Worm (Caenorhabditis elegans) whole organism, L4 larva: ENCODE results near the gene R11D1.1.
A peak's percentile ranks its signal among the peaks of the same experiment; 100 is the strongest.

ENCODE experiments used
- F10B5.3 ChIP-seq: sonication (generic microtip); optimal IDR thresholded peaks from 2 replicates; lab custom pipeline; 2016; ENCODE audit warnings: mild to moderate bottlenecking, missing genetic modification characterization, missing compliant biosample characterization
- F26F4.8 ChIP-seq: fragments of 200-800 bp; sonication (Bioruptor generic); conservative IDR thresholded peaks from 2 replicates; pipeline ENCODE4 v1.3.6; 2022; ENCODE audit warnings: missing genetic modification characterization, missing compliant biosample characterization
- F44E2.7 ChIP-seq: fragments of 200-800 bp; sonication (Bioruptor generic); IDR thresholded peaks from 2 replicates; pipeline ENCODE4 v2.1.2; 2022; ENCODE audit warnings: missing genetic modification characterization, missing compliant biosample characterization
- F49E8.2 ChIP-seq: sonication (generic microtip); optimal IDR thresholded peaks from 2 replicates; lab custom pipeline; 2016; ENCODE audit warnings: missing compliant biosample characterization, mild to moderate bottlenecking, missing genetic modification characterization, borderline replicate concordance
- Y105C5A.15 ChIP-seq: fragments of 200-800 bp; sonication (Bioruptor generic); IDR thresholded peaks from 2 replicates; pipeline ENCODE4 v1.3.6; 2022; ENCODE audit warnings: missing genetic modification characterization, missing compliant biosample characterization
- ZK337.2 ChIP-seq: fragments of 200-800 bp; sonication (Bioruptor generic); IDR thresholded peaks from 2 replicates; pipeline ENCODE4 v1.3.6; 2022; ENCODE audit warnings: missing genetic modification reagents, missing genetic modification characterization, missing compliant biosample characterization
- ZK546.5 ChIP-seq, 2 experiments: sonication (generic microtip); optimal IDR thresholded peaks; 2 replicates each; lab custom pipeline; 2017; ENCODE audit warnings: missing biosample characterization in 2 of 2, missing genetic modification characterization in 2 of 2
- ceh-20 ChIP-seq: fragments of 200-800 bp; sonication (Bioruptor generic); IDR thresholded peaks from 2 replicates; pipeline ENCODE4 v1.3.6; 2022; ENCODE audit warnings: missing genetic modification reagents, missing genetic modification characterization, missing compliant biosample characterization
- ceh-82 ChIP-seq: sonication (generic microtip); optimal IDR thresholded peaks from 2 replicates; lab custom pipeline; 2017; ENCODE audit warnings: missing biosample characterization, missing genetic modification characterization
- ces-1 ChIP-seq: fragments of 150-350 bp; sonication (generic microtip); optimal IDR thresholded peaks from 4 replicates; lab custom pipeline; 2014; ENCODE audit warnings: missing biosample characterization, missing genetic modification reagents, missing genetic modification characterization
- cey-2 ChIP-seq: sonication (generic microtip); optimal IDR thresholded peaks from 3 replicates; lab custom pipeline; 2017; ENCODE audit warnings: missing genetic modification characterization, mild to moderate bottlenecking, missing compliant biosample characterization, antibody characterized with exemption, borderline replicate concordance; ENCODE audit not compliant: insufficient read depth
- daf-12 ChIP-seq: fragments of 150-350 bp; optimal IDR thresholded peaks from 2 replicates; lab custom pipeline; 2014; ENCODE audit warnings: missing biosample characterization, missing genetic modification reagents, missing genetic modification characterization
- daf-8 ChIP-seq: fragments of 200-800 bp; sonication (Bioruptor generic); IDR thresholded peaks from 2 replicates; pipeline ENCODE4 v1.3.6; 2022; ENCODE audit warnings: missing genetic modification characterization, missing compliant biosample characterization
- dmd-6 ChIP-seq: fragments of 200-800 bp; sonication (Bioruptor generic); IDR thresholded peaks from 2 replicates; pipeline ENCODE4 v1.3.6; 2022; ENCODE audit warnings: missing genetic modification reagents, missing genetic modification characterization, missing compliant biosample characterization
- duxl-1 ChIP-seq: sonication (generic microtip); optimal IDR thresholded peaks from 2 replicates; lab custom pipeline; 2016; ENCODE audit warnings: mild to moderate bottlenecking, missing genetic modification characterization, moderate library complexity, missing compliant biosample characterization; ENCODE audit not compliant: poor library complexity
- egl-27 ChIP-seq: sonication (generic microtip); optimal IDR thresholded peaks from 3 replicates; lab custom pipeline; 2017; ENCODE audit warnings: missing biosample characterization, missing genetic modification reagents, missing genetic modification characterization
- gei-8 ChIP-seq: fragments of 200-800 bp; sonication (Bioruptor generic); optimal IDR thresholded peaks from 2 replicates; lab custom pipeline; 2018; ENCODE audit warnings: mild to moderate bottlenecking, missing genetic modification characterization, missing compliant biosample characterization
- hlh-11 ChIP-seq: fragments of 200-800 bp; sonication (Bioruptor generic); optimal IDR thresholded peaks from 2 replicates; lab custom pipeline; 2018; ENCODE audit warnings: mild to moderate bottlenecking, missing genetic modification characterization, missing compliant biosample characterization
- hlh-30 ChIP-seq: sonication (generic microtip); optimal IDR thresholded peaks from 2 replicates; lab custom pipeline; 2017; ENCODE audit warnings: antibody characterized with exemption, mild to moderate bottlenecking, missing genetic modification characterization, missing compliant biosample characterization; ENCODE audit not compliant: insufficient read depth
- jun-1 ChIP-seq: fragments of 150-350 bp; optimal IDR thresholded peaks from 2 replicates; lab custom pipeline; 2014; ENCODE audit warnings: missing biosample characterization, missing genetic modification reagents, missing genetic modification characterization
- lsy-2 ChIP-seq, 2 experiments: fragments of 150-350 bp in 1 of 2; sonication (generic microtip) in 1 of 2; optimal IDR thresholded peaks; 2 replicates each; lab custom pipeline; 2014 to 2017; ENCODE audit warnings: missing biosample characterization in 2 of 2, missing genetic modification characterization in 2 of 2
- madf-5 ChIP-seq, 2 experiments: fragments of 200-800 bp; sonication (Bioruptor generic); IDR thresholded peaks; 2 replicates each; pipeline ENCODE4 v1.3.6; 2022; ENCODE audit warnings: missing compliant biosample characterization in 2 of 2, missing genetic modification characterization in 2 of 2
- mdt-29 ChIP-seq: fragments of 200-800 bp; sonication (Bioruptor generic); IDR thresholded peaks from 2 replicates; pipeline ENCODE4 v1.3.6; 2022; ENCODE audit warnings: missing genetic modification reagents, missing genetic modification characterization, missing compliant biosample characterization
- mxl-2 ChIP-seq: fragments of 200-800 bp; sonication (Bioruptor generic); conservative IDR thresholded peaks from 2 replicates; pipeline ENCODE4 v1.3.6; 2022; ENCODE audit warnings: missing genetic modification reagents, missing genetic modification characterization, missing compliant biosample characterization
- nhr-111 ChIP-seq: fragments of 200-800 bp; sonication (Bioruptor generic); optimal IDR thresholded peaks from 2 replicates; lab custom pipeline; 2018; ENCODE audit warnings: mild to moderate bottlenecking, missing genetic modification characterization, missing compliant biosample characterization
- nhr-237 ChIP-seq: sonication (generic microtip); optimal IDR thresholded peaks from 2 replicates; lab custom pipeline; 2017; ENCODE audit warnings: missing biosample characterization, missing genetic modification characterization
- nhr-28 ChIP-seq: fragments of 150-350 bp; optimal IDR thresholded peaks from 2 replicates; lab custom pipeline; 2014; ENCODE audit warnings: missing biosample characterization, missing genetic modification characterization
- nhr-42 ChIP-seq: fragments of 200-800 bp; sonication (Bioruptor generic); IDR thresholded peaks from 2 replicates; pipeline ENCODE4 v1.3.6; 2022; ENCODE audit warnings: missing genetic modification characterization, missing compliant biosample characterization
- nhr-76 ChIP-seq: fragments of 150-350 bp; optimal IDR thresholded peaks from 2 replicates; lab custom pipeline; 2014; ENCODE audit warnings: missing biosample characterization, missing genetic modification characterization
- pqm-1 ChIP-seq: sonication (generic microtip); optimal IDR thresholded peaks from 2 replicates; lab custom pipeline; 2017; ENCODE audit warnings: missing biosample characterization, missing genetic modification characterization
- rbr-2 ChIP-seq: sonication (generic microtip); optimal IDR thresholded peaks from 2 replicates; lab custom pipeline; 2016; ENCODE audit warnings: missing genotype, missing genetic modification characterization, missing compliant biosample characterization
- sdz-12 ChIP-seq: fragments of 200-800 bp; sonication (Bioruptor generic); optimal IDR thresholded peaks from 2 replicates; lab custom pipeline; 2018; ENCODE audit warnings: mild to moderate bottlenecking, missing genetic modification characterization, missing compliant biosample characterization
- skn-1 ChIP-seq: fragments of 150-350 bp; optimal IDR thresholded peaks from 2 replicates; lab custom pipeline; 2014; ENCODE audit warnings: missing biosample characterization, missing genetic modification characterization
- spr-3 ChIP-seq: fragments of 200-800 bp; sonication (Bioruptor generic); optimal IDR thresholded peaks from 2 replicates; lab custom pipeline; 2018; ENCODE audit warnings: mild to moderate bottlenecking, missing genetic modification characterization, missing compliant biosample characterization
- tra-1 ChIP-seq: fragments of 200-800 bp; sonication (Bioruptor generic); IDR thresholded peaks from 2 replicates; pipeline ENCODE4 v1.3.6; 2022; ENCODE audit warnings: missing genetic modification reagents, missing genetic modification characterization, missing compliant biosample characterization
- unc-39 ChIP-seq: sonication (generic microtip); optimal IDR thresholded peaks from 2 replicates; lab custom pipeline; 2017; ENCODE audit warnings: missing biosample characterization, missing genetic modification characterization
- zfp-2 ChIP-seq: sonication (generic microtip); optimal IDR thresholded peaks from 2 replicates; lab custom pipeline; 2016; ENCODE audit warnings: mild to moderate bottlenecking, missing genetic modification characterization, missing compliant biosample characterization
- ztf-11 ChIP-seq: fragments of 150-350 bp; optimal IDR thresholded peaks from 2 replicates; lab custom pipeline; 2014; ENCODE audit warnings: missing biosample characterization, missing genetic modification characterization

Gene R11D1.1

ce11 chrV:12728062-12728665, 24.0 kb downstream of the R11D1.1 start, which contains the start of the genes rpl-28 and mrpl-49 (continued):
- no peak for TF ChIP-seq hlh-11 (tag; lab: Kevin White, UChicago)
- no peak for TF ChIP-seq tra-1 (GFP tag; lab: Robert Waterston, UW)
- 0 out of 2 replicates have a peak, but pooled peaks have one; percentile 6 for TF ChIP-seq ZK337.2 (GFP tag; lab: Robert Waterston, UW)
- TF ChIP-seq gei-8 (GFP tag; lab: Kevin White, UChicago): no peak
- no peak for TF ChIP-seq mdt-29 (GFP tag; lab: Robert Waterston, UW)
- no peak for TF ChIP-seq madf-5 (GFP tag; IDR thresholded peaks at IDR 0.05; lab: Robert Waterston, UW)
- no peak for TF ChIP-seq sdz-12
- no peak for TF ChIP-seq nhr-237 (tag; lab: Kevin White, UChicago)
- TF ChIP-seq spr-3 (GFP tag; lab: Kevin White, UChicago): no peak
- TF ChIP-seq daf-8 (GFP tag; lab: Robert Waterston, UW): no peak
- TF ChIP-seq skn-1 (tag; lab: Kevin White, UChicago): no peak
- no peak for TF ChIP-seq daf-12 (tag; lab: Kevin White, UChicago)
- no peak for TF ChIP-seq duxl-1 (tag; lab: Kevin White, UChicago)
- no peak for TF ChIP-seq cey-2
- TF ChIP-seq ztf-11: no peak
- no peak for TF ChIP-seq Y105C5A.15 (GFP tag; lab: Robert Waterston, UW)
- TF ChIP-seq F44E2.7: no peak
- TF ChIP-seq ZK546.5 (tag; optimal IDR thresholded peaks at IDR 0.05; lab: Kevin White, UChicago): no peak
- TF ChIP-seq F10B5.3: no peak
- TF ChIP-seq egl-27: no peak
- TF ChIP-seq rbr-2 (tag; lab: Kevin White, UChicago): peak; percentile 73
- TF ChIP-seq mxl-2 (GFP tag; lab: Robert Waterston, UW): no peak
- TF ChIP-seq nhr-76 (tag; lab: Kevin White, UChicago): no peak
- no peak for TF ChIP-seq F49E8.2
- 0 out of 2 replicates have a peak, but pooled peaks have one; percentile 57 for TF ChIP-seq nhr-42 (GFP tag; lab: Robert Waterston, UW)
- no peak for TF ChIP-seq nhr-111
- peak; percentile 80 for TF ChIP-seq nhr-28 (tag; lab: Kevin White, UChicago)
- no peak for TF ChIP-seq jun-1 (tag; lab: Kevin White, UChicago)

- TF ChIP-seq ces-1 (GFP tag; lab: Kevin White, UChicago) (no peak), ceh-82 (tag; lab: Kevin White, UChicago) (no peak), hlh-30 (tag; lab: Kevin White, UChicago) (no peak), unc-39 (no peak), spr-3 (GFP tag; lab: Kevin White, UChicago) (no peak), zfp-2 (tag; lab: Kevin White, UChicago) (no peak), ceh-20 (GFP tag; lab: Robert Waterston, UW) (no peak), madf-5 (GFP tag; IDR thresholded peaks at IDR 0.05; lab: Robert Waterston, UW) (no peak), F26F4.8 (no peak), nhr-42 (GFP tag; lab: Robert Waterston, UW) (no peak), lsy-2 (tag; optimal IDR thresholded peaks at IDR 0.05; lab: Kevin White, UChicago) (no peak), tra-1 (GFP tag; lab: Robert Waterston, UW) (no peak), dmd-6 (GFP tag; lab: Robert Waterston, UW) (no peak), ZK337.2 (GFP tag; lab: Robert Waterston, UW) (no peak), gei-8 (GFP tag; lab: Kevin White, UChicago) (no peak), pqm-1 (tag; lab: Kevin White, UChicago) (no peak)
- TF ChIP-seq, all 104 proteins: peak for 0
These were observed 25.0 kb downstream of the R11D1.1 start, which contains the start of gene R11D1.10 for ce11 chrV:12729220-12729619. R11D1.10 (plus strand) TSS chrV:12729520.
